Fruit fly (Drosophila melanogaster) S2 (cell line): ENCODE measurements around the gene rasp.

Source experiments
- CG8478 ChIP-seq: fragments of >200 bp; optimal IDR thresholded peaks from 2 replicates; lab custom pipeline; 2018
- CTCF ChIP-seq, 2 experiments: fragments of >200 bp; optimal IDR thresholded peaks; 2 replicates each; lab custom pipeline; 2018

DNA sequence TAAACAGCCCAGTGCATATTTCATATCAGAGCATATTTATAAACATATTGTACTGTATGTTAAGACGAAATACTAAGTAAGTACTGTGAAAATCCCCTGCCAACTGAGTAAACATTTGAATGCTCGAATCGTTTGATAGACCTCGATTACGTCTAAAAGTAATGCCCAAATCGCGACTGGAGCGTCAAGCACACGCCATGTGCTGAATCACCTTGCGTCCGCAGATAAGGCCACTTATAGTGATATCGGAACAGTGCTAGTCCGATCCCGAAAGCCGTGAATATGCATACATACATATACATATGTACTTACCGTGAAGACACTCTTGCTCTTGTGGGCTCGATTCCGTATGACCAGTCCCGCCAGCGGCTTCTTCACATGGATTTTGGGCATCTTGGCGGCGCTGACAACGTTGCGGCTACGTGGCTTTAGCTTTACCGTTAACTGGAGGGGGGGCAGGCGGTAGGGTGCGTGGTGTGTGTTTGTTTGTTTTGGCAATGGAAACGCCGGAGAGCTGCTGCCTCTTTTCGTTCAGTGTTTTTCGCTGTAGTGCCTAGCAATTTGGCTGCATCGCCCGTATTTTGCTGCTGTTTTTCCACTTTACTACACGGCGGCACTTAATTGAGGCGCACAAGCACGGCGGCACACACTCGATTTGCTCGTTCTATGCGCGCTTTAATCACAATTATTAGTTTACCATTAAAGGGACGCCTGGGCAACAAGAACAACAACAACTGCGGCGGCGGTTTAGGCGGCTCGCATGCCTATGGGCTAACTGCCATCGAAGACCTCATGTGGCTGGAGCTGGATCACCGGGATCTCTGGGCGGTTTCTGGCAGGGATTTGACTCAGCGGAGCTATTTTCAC is 19.2 kb upstream of the rasp start:
- TF ChIP-seq CG8478 (lab: Kevin White, UChicago) (no peak), CTCF (optimal IDR thresholded peaks at IDR 0.05; lab: Kevin White, UChicago) (no peak)
